Comparison of ENCODE assay signal across 2 worm cellular contexts in genomic region chrIV:5360533-5360932, ce11.
A peak's percentile ranks its signal among the peaks of the same experiment; 100 is the strongest.
TF ChIP-seq lines count a peak whose summit lies in the region.

F41H10.5 (plus strand) TSS chrIV:5360907.

TF ChIP-seq in whole organism, L3 larva, 47 proteins besides CTCF, POLR2A, EP300 and RAD21:
- TF ChIP-seq lin-39 (tag; optimal IDR thresholded peaks at IDR 0.05; lab: Kevin White, UChicago) (no peak), jun-1 (tag; optimal IDR thresholded peaks at IDR 0.05; lab: Kevin White, UChicago) (no peak), fkh-10 (GFP tag; optimal IDR thresholded peaks at IDR 0.05; lab: Kevin White, UChicago) (no peak), nhr-23 (tag; optimal IDR thresholded peaks at IDR 0.05; lab: Kevin White, UChicago) (no peak), nfya-1 (tag; optimal IDR thresholded peaks at IDR 0.05; lab: Kevin White, UChicago; ENCODE audit: insufficient read depth) (peak; percentile 89)

TF ChIP-seq in whole organism, late embryonic, 69 proteins besides CTCF, POLR2A, EP300 and RAD21:
- TF ChIP-seq dmd-4 (tag; optimal IDR thresholded peaks at IDR 0.05; lab: Kevin White, UChicago; ENCODE audit: borderline replicate concordance) (no peak), nfya-1 (tag; optimal IDR thresholded peaks at IDR 0.05; lab: Kevin White, UChicago) (peak; percentile 75), npax-4 (tag; optimal IDR thresholded peaks at IDR 0.05; lab: Kevin White, UChicago) (no peak)

Comparison
In these comparisons a context has a peak if more than half of its experiments do, and no peak if none do; other contexts are left out.
1. Of the 9 proteins assayed by ChIP-seq in both whole organism, late embryonic and whole organism, L3 larva: peak only in whole organism, late embryonic: none; only in whole organism, L3 larva: none; in both: nfya-1; in neither: 8.